Worm (Caenorhabditis elegans) whole organism, L3 larva: ENCODE data around the gene cyp-14A1.

Experiments
- R02D3.7 ChIP-seq: fragments of 150-350 bp; optimal IDR thresholded peaks from 2 replicates; lab custom pipeline; 2014; ENCODE audit warnings: missing biosample characterization, missing genetic modification characterization
- ceh-28 ChIP-seq: fragments of 150-350 bp; optimal IDR thresholded peaks from 2 replicates; lab custom pipeline; 2014; ENCODE audit warnings: missing biosample characterization, missing genetic modification reagents, missing genetic modification characterization
- ceh-82 ChIP-seq: fragments of 150-350 bp; optimal IDR thresholded peaks from 2 replicates; lab custom pipeline; 2014; ENCODE audit warnings: missing biosample characterization, missing genetic modification characterization
- ceh-9 ChIP-seq: sonication (generic microtip); optimal IDR thresholded peaks from 2 replicates; lab custom pipeline; 2018; ENCODE audit warnings: missing biosample characterization, missing genetic modification characterization
- daf-12 ChIP-seq: fragments of 150-350 bp; optimal IDR thresholded peaks from 2 replicates; lab custom pipeline; 2014; ENCODE audit warnings: missing biosample characterization, missing genetic modification reagents, missing genetic modification characterization
- egl-27 ChIP-seq: sonication (generic microtip); optimal IDR thresholded peaks from 4 replicates; lab custom pipeline; 2017; ENCODE audit warnings: missing biosample characterization, missing genetic modification reagents, missing genetic modification characterization
- egl-5 ChIP-seq: fragments of 150-350 bp; optimal IDR thresholded peaks from 2 replicates; lab custom pipeline; 2017; ENCODE audit warnings: missing biosample characterization, missing genetic modification reagents, missing genetic modification characterization, inconsistent platforms
- elt-1 ChIP-seq: fragments of 150-350 bp; optimal IDR thresholded peaks from 2 replicates; lab custom pipeline; 2014; ENCODE audit warnings: missing biosample characterization, missing genetic modification characterization
- elt-2 ChIP-seq: sonication (generic microtip); optimal IDR thresholded peaks from 2 replicates; lab custom pipeline; 2016; ENCODE audit warnings: missing genetic modification reagents, mild to moderate bottlenecking, missing genetic modification characterization, missing compliant biosample characterization
- eor-1 ChIP-seq, 2 experiments: fragments of 150-350 bp; optimal IDR thresholded peaks; 2 replicates each; lab custom pipeline; 2014 to 2018; ENCODE audit warnings: missing biosample characterization in 2 of 2, missing genetic modification characterization in 2 of 2
- fkh-10 ChIP-seq: sonication (generic microtip); optimal IDR thresholded peaks from 2 replicates; lab custom pipeline; 2017; ENCODE audit warnings: missing biosample characterization, missing genetic modification reagents, missing genetic modification characterization
- fkh-2 ChIP-seq: fragments of 150-350 bp; optimal IDR thresholded peaks from 2 replicates; lab custom pipeline; 2014; ENCODE audit warnings: missing biosample characterization, missing genetic modification reagents, missing genetic modification characterization
- hmg-11 ChIP-seq: sonication (generic microtip); optimal IDR thresholded peaks from 2 replicates; lab custom pipeline; 2016; ENCODE audit warnings: missing genetic modification characterization, missing compliant biosample characterization
- jun-1 ChIP-seq: fragments of 150-350 bp; optimal IDR thresholded peaks from 2 replicates; lab custom pipeline; 2014; ENCODE audit warnings: missing biosample characterization, missing genetic modification reagents, missing genetic modification characterization
- lin-15B ChIP-seq: fragments of 150-350 bp; optimal IDR thresholded peaks from 2 replicates; lab custom pipeline; 2014; ENCODE audit warnings: missing biosample characterization, missing genetic modification characterization
- lin-39 ChIP-seq: fragments of 150-350 bp; optimal IDR thresholded peaks from 2 replicates; lab custom pipeline; 2018; ENCODE audit warnings: missing biosample characterization, missing genetic modification reagents, missing genetic modification characterization
- lsy-12 ChIP-seq: sonication (generic microtip); optimal IDR thresholded peaks from 2 replicates; lab custom pipeline; 2016; ENCODE audit warnings: mild to moderate bottlenecking, missing genetic modification characterization, missing compliant biosample characterization
- nfya-1 ChIP-seq: sonication (generic microtip); optimal IDR thresholded peaks from 2 replicates; lab custom pipeline; 2017; ENCODE audit warnings: missing genetic modification characterization, mild to moderate bottlenecking, missing compliant biosample characterization, antibody characterized with exemption, moderate library complexity; ENCODE audit not compliant: insufficient read depth
- nhr-11 ChIP-seq: fragments of 150-350 bp; optimal IDR thresholded peaks from 2 replicates; lab custom pipeline; 2014; ENCODE audit warnings: missing biosample characterization, missing genetic modification characterization
- nhr-12 ChIP-seq: fragments of 150-350 bp; optimal IDR thresholded peaks from 2 replicates; lab custom pipeline; 2014; ENCODE audit warnings: missing biosample characterization, missing genetic modification characterization
- nhr-237 ChIP-seq: fragments of 150-350 bp; optimal IDR thresholded peaks from 2 replicates; lab custom pipeline; 2014; ENCODE audit warnings: missing biosample characterization, missing genetic modification characterization
- nhr-25 ChIP-seq: sonication (generic microtip); optimal IDR thresholded peaks from 2 replicates; lab custom pipeline; 2017; ENCODE audit warnings: missing biosample characterization, missing genetic modification characterization
- nhr-28 ChIP-seq: fragments of 150-350 bp; optimal IDR thresholded peaks from 2 replicates; lab custom pipeline; 2014; ENCODE audit warnings: missing biosample characterization, missing genetic modification characterization
- nhr-43 ChIP-seq: sonication (generic microtip); optimal IDR thresholded peaks from 2 replicates; lab custom pipeline; 2016; ENCODE audit warnings: mild to moderate bottlenecking, missing genetic modification characterization, missing compliant biosample characterization; ENCODE audit not compliant: poor library complexity, severe bottlenecking
- nhr-67 ChIP-seq: fragments of 150-350 bp; optimal IDR thresholded peaks from 2 replicates; lab custom pipeline; 2014; ENCODE audit warnings: missing biosample characterization, missing genetic modification characterization
- nhr-77 ChIP-seq: fragments of 150-350 bp; optimal IDR thresholded peaks from 2 replicates; lab custom pipeline; 2014; ENCODE audit warnings: missing biosample characterization, missing genetic modification characterization
- pqm-1 ChIP-seq: fragments of 150-350 bp; optimal IDR thresholded peaks from 2 replicates; lab custom pipeline; 2017; ENCODE audit warnings: missing biosample characterization, missing genetic modification characterization, inconsistent platforms
- skn-1 ChIP-seq: fragments of 150-350 bp; optimal IDR thresholded peaks from 2 replicates; lab custom pipeline; 2014; ENCODE audit warnings: missing biosample characterization, missing genetic modification characterization
- snpc-4 ChIP-seq: fragments of 150-350 bp; optimal IDR thresholded peaks from 2 replicates; lab custom pipeline; 2014; ENCODE audit warnings: missing biosample characterization, missing genetic modification characterization
- tbx-2 ChIP-seq: sonication (generic microtip); optimal IDR thresholded peaks from 2 replicates; lab custom pipeline; 2016; ENCODE audit warnings: mild to moderate bottlenecking, missing genetic modification characterization, missing compliant biosample characterization
- unc-62 ChIP-seq: fragments of 150-350 bp; sonication (generic microtip); optimal IDR thresholded peaks from 4 replicates; lab custom pipeline; 2014; ENCODE audit warnings: missing biosample characterization, missing genetic modification reagents, missing genetic modification characterization
- zag-1 ChIP-seq: fragments of 150-350 bp; optimal IDR thresholded peaks from 2 replicates; lab custom pipeline; 2014; ENCODE audit warnings: missing biosample characterization, missing genetic modification characterization
- ztf-11 ChIP-seq: fragments of 150-350 bp; optimal IDR thresholded peaks from 2 replicates; lab custom pipeline; 2014; ENCODE audit warnings: missing biosample characterization, missing genetic modification characterization
- ztf-4 ChIP-seq: fragments of 150-350 bp; optimal IDR thresholded peaks from 2 replicates; lab custom pipeline; 2014; ENCODE audit warnings: missing biosample characterization, missing genetic modification characterization

The cyp-14A1 gene

ce11 chrX:13308745-13309144 is 41.6 kb upstream of the cyp-14A1 start, which contains the start of gene srxa-8:
Gene srxa-8 (minus strand): TSS chrX:13308845.
- TF ChIP-seq ceh-82 (no peak), lin-15B (tag; lab: Kevin White, UChicago) (no peak), ztf-11 (tag; lab: Kevin White, UChicago) (no peak), jun-1 (tag; lab: Kevin White, UChicago) (no peak), nhr-11 (tag; lab: Kevin White, UChicago) (no peak), nhr-28 (tag; lab: Kevin White, UChicago) (no peak), tbx-2 (tag; lab: Kevin White, UChicago) (no peak), fkh-10 (GFP tag; lab: Kevin White, UChicago) (no peak), unc-62 (GFP tag; lab: Kevin White, UChicago) (no peak), hmg-11 (tag; lab: Kevin White, UChicago) (no peak), egl-5 (tag; lab: Kevin White, UChicago) (no peak)
- TF ChIP-seq, all 47 proteins: peak for 0

ce11 chrX:13307852-13308251 is 40.7 kb upstream of the cyp-14A1 start:
- TF ChIP-seq ceh-9 (tag; lab: Kevin White, UChicago) (no peak), nfya-1 (tag; lab: Kevin White, UChicago) (peak; percentile 8), nhr-43 (tag; lab: Kevin White, UChicago) (peak; percentile 7)

- no peak for TF ChIP-seq ztf-11 (tag; lab: Kevin White, UChicago)
- TF ChIP-seq tbx-2 (tag; lab: Kevin White, UChicago), result peak; percentile 83
- TF ChIP-seq daf-12 (tag; lab: Kevin White, UChicago), result no peak
- peak; percentile 54 for TF ChIP-seq egl-5 (tag; lab: Kevin White, UChicago)
- peak; percentile 36 for TF ChIP-seq snpc-4 (tag; lab: Kevin White, UChicago)
- TF ChIP-seq fkh-2, result no peak
- peak; percentile 85 for TF ChIP-seq nhr-43 (tag; lab: Kevin White, UChicago)
- TF ChIP-seq nhr-77 (tag; lab: Kevin White, UChicago), result no peak
- TF ChIP-seq jun-1 (tag; lab: Kevin White, UChicago), result peak; percentile 76
- TF ChIP-seq ceh-28, result peak; percentile 14
- peak; percentile 68 for TF ChIP-seq nfya-1 (tag; lab: Kevin White, UChicago)
- TF ChIP-seq nhr-25 (tag; lab: Kevin White, UChicago), result peak; percentile 19
- peak; percentile 36 for TF ChIP-seq lin-15B (tag; lab: Kevin White, UChicago)
- peak; percentile 55 for TF ChIP-seq elt-2
- TF ChIP-seq nhr-67 (tag; lab: Kevin White, UChicago), result no peak
- TF ChIP-seq nhr-12 (tag; lab: Kevin White, UChicago), result no peak
- peak; percentile 95 for TF ChIP-seq lsy-12 (tag; lab: Kevin White, UChicago)
- TF ChIP-seq unc-62 (GFP tag; lab: Kevin White, UChicago), result peak; percentile 65
- TF ChIP-seq eor-1 (tag; optimal IDR thresholded peaks at IDR 0.05; lab: Kevin White, UChicago), result peak in 1 of 2 experiments; percentile 42
- TF ChIP-seq nhr-237 (tag; lab: Kevin White, UChicago), result no peak
- peak; percentile 1 for TF ChIP-seq pqm-1 (tag; lab: Kevin White, UChicago)
- TF ChIP-seq egl-27 (tag; lab: Kevin White, UChicago), result peak; percentile 83
- peak; percentile 25 for TF ChIP-seq fkh-10 (GFP tag; lab: Kevin White, UChicago)
- TF ChIP-seq ceh-9 (tag; lab: Kevin White, UChicago), result peak; percentile 34
- TF ChIP-seq skn-1 (tag; lab: Kevin White, UChicago), result peak; percentile 48
- peak; percentile 64 for TF ChIP-seq ceh-82
- no peak for TF ChIP-seq ztf-4 (tag; lab: Kevin White, UChicago)
- TF ChIP-seq elt-1, result no peak
- no peak for TF ChIP-seq R02D3.7 (tag; lab: Kevin White, UChicago)
- TF ChIP-seq zag-1 (tag; lab: Kevin White, UChicago), result no peak
- TF ChIP-seq lin-39, result peak; percentile 75
- TF ChIP-seq, all 47 proteins: peak for 20
Observed at ce11 chrX:13306869-13307446, 39.8 kb upstream of the cyp-14A1 start.

- no peak for TF ChIP-seq egl-27 (tag; lab: Kevin White, UChicago)
- no peak for TF ChIP-seq ceh-9 (tag; lab: Kevin White, UChicago)
Observed at ce11 chrX:13305779-13306178, 38.6 kb upstream of the cyp-14A1 start, which contains the start of gene srd-43. Gene srd-43 (minus strand): TSS chrX:13305844.
